Worm (Caenorhabditis elegans): ENCODE measurements around the gene F01G12.18.

Gene F01G12.18

ce11 chrX:16349019-16349418, 49.3 kb downstream of the F01G12.18 start:
- no peak for TF ChIP-seq K09A11.1 (tag; optimal IDR thresholded peaks at IDR 0.05; ENCODE audit: insufficient read depth)
- TF ChIP-seq unc-42 (tag; optimal IDR thresholded peaks at IDR 0.05), result no peak
- TF ChIP-seq hlh-8 (tag; optimal IDR thresholded peaks at IDR 0.05), result no peak
- TF ChIP-seq nhr-11 (tag; optimal IDR thresholded peaks at IDR 0.05), result no peak
- no peak for TF ChIP-seq pat-9 (tag; optimal IDR thresholded peaks at IDR 0.05)
- TF ChIP-seq tbx-2 (tag; optimal IDR thresholded peaks at IDR 0.05), result no peak
- TF ChIP-seq F13H6.1 (tag; optimal IDR thresholded peaks at IDR 0.05), result no peak
- no peak for TF ChIP-seq fkh-6 (tag; optimal IDR thresholded peaks at IDR 0.05)
- peak; percentile 8 for TF ChIP-seq rnt-1 (tag; optimal IDR thresholded peaks at IDR 0.05)
- peak; percentile 64 for TF ChIP-seq elt-2 (tag; optimal IDR thresholded peaks at IDR 0.05)
- no peak for TF ChIP-seq pha-4 (tag; optimal IDR thresholded peaks at IDR 0.05)
- TF ChIP-seq dve-1 (tag; optimal IDR thresholded peaks at IDR 0.05), result peak; percentile 19
- TF ChIP-seq unc-86 (tag; optimal IDR thresholded peaks at IDR 0.05), result no peak
- no peak for TF ChIP-seq ceh-19 (GFP tag; optimal IDR thresholded peaks at IDR 0.05)
- no peak for TF ChIP-seq ceh-34 (tag; optimal IDR thresholded peaks at IDR 0.05)
- no peak for TF ChIP-seq unc-3 (GFP tag; conservative IDR thresholded peaks at IDR 0.05)
- no peak for TF ChIP-seq unc-3 (tag; optimal IDR thresholded peaks at IDR 0.05)
